Worm (Caenorhabditis elegans) whole organism, L4 larva: Measurements from ENCODE around the gene F38C2.1.

ENCODE experiments used
- F26F4.8 ChIP-seq: fragments of 200-800 bp; sonication (Bioruptor generic); conservative IDR thresholded peaks from 2 replicates; pipeline ENCODE4 v1.3.6; 2022; ENCODE audit warnings: missing genetic modification characterization, missing compliant biosample characterization
- F37D6.2 ChIP-seq: sonication (generic microtip); optimal IDR thresholded peaks from 2 replicates; lab custom pipeline; 2016; ENCODE audit warnings: mild to moderate bottlenecking, missing genetic modification characterization, missing compliant biosample characterization
- ZK337.2 ChIP-seq: fragments of 200-800 bp; sonication (Bioruptor generic); IDR thresholded peaks from 2 replicates; pipeline ENCODE4 v1.3.6; 2022; ENCODE audit warnings: missing genetic modification reagents, missing genetic modification characterization, missing compliant biosample characterization
- ZK546.5 ChIP-seq, 2 experiments: sonication (generic microtip); optimal IDR thresholded peaks; 2 replicates each; lab custom pipeline; 2017; ENCODE audit warnings: missing biosample characterization in 2 of 2, missing genetic modification characterization in 2 of 2
- aly-2 ChIP-seq: sonication (generic microtip); optimal IDR thresholded peaks from 2 replicates; lab custom pipeline; 2018; ENCODE audit warnings: missing biosample characterization, missing genetic modification characterization
- ama-1 ChIP-seq: fragments of 150-350 bp; optimal IDR thresholded peaks from 2 replicates; lab custom pipeline; 2014; ENCODE audit warnings: inconsistent platforms, mixed read lengths
- ceh-28 ChIP-seq: fragments of 150-350 bp; optimal IDR thresholded peaks from 2 replicates; lab custom pipeline; 2014; ENCODE audit warnings: missing biosample characterization, missing genetic modification reagents, missing genetic modification characterization
- ceh-82 ChIP-seq: sonication (generic microtip); optimal IDR thresholded peaks from 2 replicates; lab custom pipeline; 2017; ENCODE audit warnings: missing biosample characterization, missing genetic modification characterization
- ces-1 ChIP-seq: fragments of 150-350 bp; sonication (generic microtip); optimal IDR thresholded peaks from 4 replicates; lab custom pipeline; 2014; ENCODE audit warnings: missing biosample characterization, missing genetic modification reagents, missing genetic modification characterization
- daf-8 ChIP-seq: fragments of 200-800 bp; sonication (Bioruptor generic); IDR thresholded peaks from 2 replicates; pipeline ENCODE4 v1.3.6; 2022; ENCODE audit warnings: missing genetic modification characterization, missing compliant biosample characterization
- egl-43 ChIP-seq: fragments of 200-800 bp; sonication (Bioruptor generic); IDR thresholded peaks from 2 replicates; pipeline ENCODE4 v1.3.6; 2022; ENCODE audit warnings: missing genetic modification reagents, missing genetic modification characterization, missing compliant biosample characterization
- fkh-10 ChIP-seq: fragments of 150-350 bp; optimal IDR thresholded peaks from 2 replicates; lab custom pipeline; 2014; ENCODE audit warnings: missing biosample characterization, missing genetic modification reagents, missing genetic modification characterization
- fos-1 ChIP-seq: fragments of 150-350 bp; optimal IDR thresholded peaks from 2 replicates; lab custom pipeline; 2014; ENCODE audit warnings: missing biosample characterization, missing genetic modification characterization
- hlh-30 ChIP-seq: sonication (generic microtip); optimal IDR thresholded peaks from 2 replicates; lab custom pipeline; 2017; ENCODE audit warnings: antibody characterized with exemption, mild to moderate bottlenecking, missing genetic modification characterization, missing compliant biosample characterization; ENCODE audit not compliant: insufficient read depth
- lim-7 ChIP-seq: fragments of 200-800 bp; sonication (Bioruptor generic); IDR thresholded peaks from 2 replicates; pipeline ENCODE4 v1.3.6; 2022; ENCODE audit warnings: missing genetic modification characterization, missing compliant biosample characterization
- lin-13 ChIP-seq: fragments of 150-350 bp; optimal IDR thresholded peaks from 2 replicates; lab custom pipeline; 2014; ENCODE audit warnings: missing biosample characterization, missing genetic modification reagents, missing genetic modification characterization
- lin-29 ChIP-seq: fragments of 200-800 bp; sonication (Bioruptor generic); IDR thresholded peaks from 2 replicates; pipeline ENCODE4 v1.3.6; 2022; ENCODE audit warnings: missing genetic modification reagents, missing genetic modification characterization, missing compliant biosample characterization
- lin-38 ChIP-seq: fragments of 200-800 bp; sonication (Bioruptor generic); IDR thresholded peaks from 2 replicates; pipeline ENCODE4 v1.3.6; 2022; ENCODE audit warnings: missing genetic modification reagents, missing genetic modification characterization, missing compliant biosample characterization
- nhr-25 ChIP-seq: sonication (generic microtip); optimal IDR thresholded peaks from 2 replicates; lab custom pipeline; 2017; ENCODE audit warnings: missing genetic modification characterization, mild to moderate bottlenecking, missing compliant biosample characterization, antibody characterized with exemption, moderate library complexity, borderline replicate concordance; ENCODE audit not compliant: insufficient read depth
- nhr-28 ChIP-seq: fragments of 150-350 bp; optimal IDR thresholded peaks from 2 replicates; lab custom pipeline; 2014; ENCODE audit warnings: missing biosample characterization, missing genetic modification characterization
- nhr-41 ChIP-seq: fragments of 200-800 bp; sonication (Bioruptor generic); IDR thresholded peaks from 2 replicates; pipeline ENCODE4 v1.3.6; 2022; ENCODE audit warnings: missing genetic modification reagents, missing genetic modification characterization, missing compliant biosample characterization
- nhr-42 ChIP-seq: fragments of 200-800 bp; sonication (Bioruptor generic); IDR thresholded peaks from 2 replicates; pipeline ENCODE4 v1.3.6; 2022; ENCODE audit warnings: missing genetic modification characterization, missing compliant biosample characterization
- nhr-48 ChIP-seq: sonication (generic microtip); optimal IDR thresholded peaks from 2 replicates; lab custom pipeline; 2016; ENCODE audit warnings: mild to moderate bottlenecking, missing genetic modification characterization, missing compliant biosample characterization
- nhr-6 ChIP-seq: fragments of 150-350 bp; optimal IDR thresholded peaks from 2 replicates; lab custom pipeline; 2014; ENCODE audit warnings: missing biosample characterization, missing genetic modification characterization
- rbr-2 ChIP-seq: sonication (generic microtip); optimal IDR thresholded peaks from 2 replicates; lab custom pipeline; 2016; ENCODE audit warnings: missing genotype, missing genetic modification characterization, missing compliant biosample characterization
- set-16 ChIP-seq: fragments of 200-800 bp; sonication (Bioruptor generic); IDR thresholded peaks from 2 replicates; pipeline ENCODE4 v1.3.6; 2022; ENCODE audit warnings: missing genetic modification reagents, missing genetic modification characterization, missing compliant biosample characterization
- snpc-1.2 ChIP-seq: fragments of 200-800 bp; sonication (Bioruptor generic); IDR thresholded peaks from 2 replicates; pipeline ENCODE4 v1.3.6; 2022; ENCODE audit warnings: missing genetic modification reagents, missing genetic modification characterization, missing compliant biosample characterization
- snpc-4 ChIP-seq: fragments of 150-350 bp; optimal IDR thresholded peaks from 2 replicates; lab custom pipeline; 2014; ENCODE audit warnings: missing biosample characterization, missing genetic modification characterization
- tag-97 ChIP-seq: fragments of 200-800 bp; sonication (Bioruptor generic); IDR thresholded peaks from 2 replicates; pipeline ENCODE4 v1.3.6; 2022; ENCODE audit warnings: missing genetic modification characterization, missing compliant biosample characterization
- unc-130 ChIP-seq: sonication (generic microtip); optimal IDR thresholded peaks from 2 replicates; lab custom pipeline; 2016; ENCODE audit warnings: missing genetic modification reagents, missing genetic modification characterization, missing compliant biosample characterization
- unc-62 ChIP-seq, 3 experiments: fragments of 150-350 bp in 1 of 3; sonication (generic microtip); optimal IDR thresholded peaks in 2 of 3; peaks in 1 of 3; 1 replicate in 1 of 3; 2 replicates in 2 of 3; lab custom pipeline; 2014 to 2017; ENCODE audit warnings: missing biosample characterization in 3 of 3, missing genetic modification characterization in 3 of 3, missing genetic modification reagents in 3 of 3, missing genotype in 1 of 3
- vab-7 ChIP-seq: fragments of 200-800 bp; sonication (Bioruptor generic); IDR thresholded peaks from 2 replicates; pipeline ENCODE4 v1.3.6; 2022; ENCODE audit warnings: missing genetic modification reagents, missing genetic modification characterization, missing compliant biosample characterization
- ztf-11 ChIP-seq: fragments of 150-350 bp; optimal IDR thresholded peaks from 2 replicates; lab custom pipeline; 2014; ENCODE audit warnings: missing biosample characterization, missing genetic modification characterization

Gene F38C2.1

ce11 chrIV:16203373-16203772 is 43.9 kb upstream of the F38C2.1 start (continued):
- peak; percentile 63 for TF ChIP-seq nhr-28 (tag; lab: Kevin White, UChicago)
- TF ChIP-seq nhr-48 (tag; lab: Kevin White, UChicago): no peak
- TF ChIP-seq nhr-41 (GFP tag; lab: Robert Waterston, UW): no peak
- peak; percentile 44 for TF ChIP-seq hlh-30 (tag; lab: Kevin White, UChicago)
- no peak for TF ChIP-seq ZK546.5 (tag; optimal IDR thresholded peaks at IDR 0.05; lab: Kevin White, UChicago)
- TF ChIP-seq lin-38 (GFP tag; lab: Robert Waterston, UW): no peak
- no peak for TF ChIP-seq ceh-28 (tag; lab: Kevin White, UChicago)
- no peak for TF ChIP-seq nhr-25
- TF ChIP-seq egl-43 (GFP tag; lab: Robert Waterston, UW): no peak
- no peak for TF ChIP-seq rbr-2 (tag; lab: Kevin White, UChicago)
- TF ChIP-seq unc-130 (GFP tag; lab: Kevin White, UChicago): no peak
- no peak for TF ChIP-seq nhr-42 (GFP tag; lab: Robert Waterston, UW)
- TF ChIP-seq snpc-4 (tag; lab: Kevin White, UChicago): no peak
- no peak for TF ChIP-seq ces-1 (GFP tag; lab: Kevin White, UChicago)
- no peak for TF ChIP-seq vab-7 (GFP tag; lab: Robert Waterston, UW)

ce11 chrIV:16209440-16209839 is 37.8 kb upstream of the F38C2.1 start:
- peak; percentile 86 for TF ChIP-seq snpc-1.2 (GFP tag; lab: Robert Waterston, UW)

ce11 chrIV:16210913-16211312 is 36.3 kb upstream of the F38C2.1 start, which contains the start of gene H25K10.2:
Gene H25K10.2, minus strand, starts transcription at chrIV:16211013.
- no peak for TF ChIP-seq F37D6.2
- TF ChIP-seq fkh-10 (GFP tag; lab: Kevin White, UChicago): no peak
- TF ChIP-seq lin-13 (GFP tag; lab: Kevin White, UChicago): no peak
- TF ChIP-seq set-16 (GFP tag; lab: Robert Waterston, UW): no peak
- TF ChIP-seq lim-7: no peak
- TF ChIP-seq lin-29 (GFP tag; lab: Robert Waterston, UW): no peak
- TF ChIP-seq fos-1 (tag; lab: Kevin White, UChicago): no peak
- TF ChIP-seq vab-7 (GFP tag; lab: Robert Waterston, UW): no peak
- TF ChIP-seq ZK337.2: no peak
- no peak for TF ChIP-seq ceh-82 (tag; lab: Kevin White, UChicago)
- TF ChIP-seq F26F4.8 (GFP tag; lab: Robert Waterston, UW): no peak
- no peak for TF ChIP-seq tag-97 (GFP tag; lab: Robert Waterston, UW)

- TF ChIP-seq snpc-1.2 (GFP tag; lab: Robert Waterston, UW): peak; percentile 57; the same call in 1 of the 2 replicates
- no peak for TF ChIP-seq unc-130 (GFP tag; lab: Kevin White, UChicago)
- TF ChIP-seq unc-62 (GFP tag; optimal IDR thresholded peaks at IDR 0.05 in 1 of 2; lab: Kevin White, UChicago): peak in 1 of 2 experiments; percentile 18
- no peak for TF ChIP-seq unc-62 (tag; optimal IDR thresholded peaks at IDR 0.05; lab: Kevin White, UChicago)
These were observed 31.1 kb upstream of the F38C2.1 start for ce11 chrIV:16216165-16216564.

- no peak for TF ChIP-seq hlh-30 (tag; lab: Kevin White, UChicago)
- TF ChIP-seq ztf-11 (tag; lab: Kevin White, UChicago): no peak
- TF ChIP-seq snpc-1.2 (GFP tag; lab: Robert Waterston, UW): peak; percentile 78
- no peak for TF ChIP-seq aly-2 (tag; lab: Kevin White, UChicago)
- TF ChIP-seq nhr-6 (tag; lab: Kevin White, UChicago): no peak
- TF ChIP-seq ama-1 (lab: Kevin White, UChicago): no peak
- TF ChIP-seq daf-8: no peak
These were observed 26.5 kb upstream of the F38C2.1 start for ce11 chrIV:16220688-16221087.
